Fruit fly (Drosophila melanogaster) whole organism: ENCODE data around the gene Dok.

Experiments
- CG8478 ChIP-seq: fragments of >200 bp; optimal IDR thresholded peaks from 2 replicates; lab custom pipeline; 2018; ENCODE audit warnings: inconsistent platforms
- EcR ChIP-seq, 2 experiments: fragments of >200 bp; optimal IDR thresholded peaks; 2 replicates each; lab custom pipeline; 2017; ENCODE audit warnings: missing biosample characterization in 2 of 2, missing genetic modification characterization in 2 of 2, missing genetic modification reagents in 2 of 2
- pan ChIP-seq: fragments of >200 bp; optimal IDR thresholded peaks from 2 replicates; lab custom pipeline; 2017
- psq ChIP-seq: fragments of >200 bp; optimal IDR thresholded peaks from 2 replicates; lab custom pipeline; 2017
- usp ChIP-seq: fragments of >200 bp; optimal IDR thresholded peaks from 2 replicates; lab custom pipeline; 2017; ENCODE audit warnings: missing biosample characterization, missing genetic modification characterization, mixed read lengths

- no peak for TF ChIP-seq EcR (GFP tag; optimal IDR thresholded peaks at IDR 0.05; lab: Kevin White, UChicago)
- no peak for TF ChIP-seq psq (lab: Kevin White, UChicago)
- TF ChIP-seq CG8478 (lab: Kevin White, UChicago): no peak
- no peak for TF ChIP-seq pan (lab: Kevin White, UChicago)
- TF ChIP-seq usp (GFP tag; lab: Kevin White, UChicago): no peak
Observed at dm6 chrX:7298323-7298722, 25.7 kb upstream of the Dok start.
